Worm (Caenorhabditis elegans): ENCODE measurements around the gene asb-2.
A peak's percentile ranks its signal among the peaks of the same experiment; 100 is the strongest.

asb-2 gene

ce11 chrX:4469297-4469816, at the start of gene asb-2:
asb-2 (plus strand) TSS chrX:4469766.
- peak; percentile 34 for TF ChIP-seq ces-1 (GFP tag; optimal IDR thresholded peaks at IDR 0.05)
- TF ChIP-seq unc-62 (GFP tag; optimal IDR thresholded peaks at IDR 0.05), result peak; percentile 65
- peak; percentile 95 for TF ChIP-seq mep-1 (tag; optimal IDR thresholded peaks at IDR 0.05)
- TF ChIP-seq nhr-237 (tag; optimal IDR thresholded peaks at IDR 0.05), result peak; percentile 77
- TF ChIP-seq lsy-2 (tag; optimal IDR thresholded peaks at IDR 0.05), result peak; percentile 78
- TF ChIP-seq lin-13 (tag; optimal IDR thresholded peaks at IDR 0.05), result peak; percentile 89
- TF ChIP-seq nhr-76 (tag; optimal IDR thresholded peaks at IDR 0.05), result no peak
- TF ChIP-seq hlh-1 (tag; optimal IDR thresholded peaks at IDR 0.05), result peak; percentile 61
- TF ChIP-seq blmp-1 (tag; optimal IDR thresholded peaks at IDR 0.05), result no peak
- peak; percentile 88 for TF ChIP-seq pha-4 (tag; optimal IDR thresholded peaks at IDR 0.05)
- peak; percentile 39 for TF ChIP-seq ceh-39 (tag; optimal IDR thresholded peaks at IDR 0.05)
- peak; percentile 44 for TF ChIP-seq unc-120 (tag; optimal IDR thresholded peaks at IDR 0.05; ENCODE audit: poor library complexity, severe bottlenecking)
- TF ChIP-seq ceh-43 (GFP tag; optimal IDR thresholded peaks at IDR 0.05), result no peak

DNA sequence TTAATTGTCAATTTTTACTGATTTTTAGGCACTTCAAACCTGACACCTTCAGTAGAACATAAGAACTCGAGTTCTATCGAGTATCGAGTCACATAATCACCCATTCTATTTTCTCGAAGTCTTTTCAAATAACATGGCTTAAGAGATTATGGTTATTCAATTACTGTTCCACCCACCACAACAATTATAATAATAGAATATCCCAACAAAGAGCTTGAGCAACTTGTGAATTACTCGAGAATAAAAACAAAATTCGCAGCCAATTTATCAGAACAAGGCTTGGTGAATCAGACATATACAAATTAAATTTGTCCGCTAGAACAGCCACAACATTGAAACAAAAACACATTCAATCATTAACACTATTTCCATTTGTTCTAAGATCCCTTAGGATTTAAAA, 45.3 kb upstream of the asb-2 start:
- TF ChIP-seq lsy-2 (tag; optimal IDR thresholded peaks at IDR 0.05) (no peak), ces-1 (GFP tag; optimal IDR thresholded peaks at IDR 0.05) (peak; percentile 96)

DNA sequence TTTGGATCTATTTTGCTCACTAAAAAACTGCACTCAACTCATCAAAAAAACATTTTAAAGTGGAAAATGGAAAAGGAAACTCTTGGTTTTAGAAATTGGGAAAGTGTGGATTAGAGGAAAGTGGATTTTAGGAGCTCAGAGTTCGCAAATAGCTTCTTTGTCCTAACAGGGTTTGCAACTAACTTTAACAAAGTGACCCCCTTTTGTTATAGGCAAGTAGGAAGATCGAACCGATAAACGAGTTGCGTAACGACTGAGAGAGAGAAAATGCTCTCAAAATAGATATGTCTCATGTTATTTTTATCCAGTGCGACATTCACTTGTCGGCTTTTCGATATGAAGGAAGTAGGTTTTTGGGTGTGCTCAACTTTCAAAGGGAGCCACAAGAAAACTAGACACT, 43.1 kb upstream of the asb-2 start:
- TF ChIP-seq ceh-39 (tag; optimal IDR thresholded peaks at IDR 0.05), result no peak
- TF ChIP-seq tbx-8 (GFP tag; optimal IDR thresholded peaks at IDR 0.05), result no peak
- TF ChIP-seq ces-1 (GFP tag; optimal IDR thresholded peaks at IDR 0.05), result peak; percentile 87
- no peak for TF ChIP-seq nhr-237 (tag; optimal IDR thresholded peaks at IDR 0.05)

ce11 chrX:4427387-4427786, 42.2 kb upstream of the asb-2 start:
- TF ChIP-seq pha-4 (tag; optimal IDR thresholded peaks at IDR 0.05), result no peak
- no peak for TF ChIP-seq zip-8 (tag; optimal IDR thresholded peaks at IDR 0.05)
- TF ChIP-seq blmp-1 (tag; optimal IDR thresholded peaks at IDR 0.05), result no peak
- no peak for TF ChIP-seq nhr-237 (tag; optimal IDR thresholded peaks at IDR 0.05)
- no peak for TF ChIP-seq nhr-12 (tag; optimal IDR thresholded peaks at IDR 0.05)

DNA sequence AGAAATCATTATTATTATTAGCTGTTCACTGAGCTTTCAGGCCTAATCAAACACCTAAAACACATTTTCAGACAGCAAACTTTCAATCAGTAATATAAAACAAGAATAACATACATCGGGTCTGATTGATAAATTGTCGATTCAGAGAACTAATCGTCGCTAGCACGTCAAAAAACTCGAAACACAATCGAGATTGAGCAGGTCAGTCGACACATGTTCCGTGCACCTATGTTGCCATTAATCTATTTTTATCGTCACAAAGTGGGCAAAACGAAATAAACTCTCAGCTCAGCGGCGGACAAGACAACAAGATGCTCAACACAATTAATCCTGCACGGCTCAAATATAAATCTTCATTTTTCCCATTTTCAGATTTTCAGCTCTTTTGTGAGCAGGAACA, 40.2 kb upstream of the asb-2 start:
- TF ChIP-seq mep-1 (tag; optimal IDR thresholded peaks at IDR 0.05) (no peak), hlh-1 (tag; optimal IDR thresholded peaks at IDR 0.05) (peak; percentile 62)

- TF ChIP-seq ces-1 (GFP tag; optimal IDR thresholded peaks at IDR 0.05) (peak; percentile 81), unc-62 (GFP tag; optimal IDR thresholded peaks at IDR 0.05) (no peak)
These were observed 35.0 kb upstream of the asb-2 start for ce11 chrX:4434577-4434976.

ce11 chrX:4435396-4435795, 34.2 kb upstream of the asb-2 start:
- TF ChIP-seq hlh-1 (tag; optimal IDR thresholded peaks at IDR 0.05) (peak; percentile 81), ztf-11 (tag; optimal IDR thresholded peaks at IDR 0.05) (no peak)

ce11 chrX:4437555-4437954, 32.0 kb upstream of the asb-2 start, which contains the start of gene cest-26:
cest-26 (minus strand) TSS chrX:4437655.
- TF ChIP-seq elt-1 (tag; optimal IDR thresholded peaks at IDR 0.05; ENCODE audit: borderline replicate concordance, insufficient read depth), result no peak
- peak; percentile 8 for TF ChIP-seq ces-1 (GFP tag; optimal IDR thresholded peaks at IDR 0.05)
- peak; percentile 18 for TF ChIP-seq hlh-1 (tag; optimal IDR thresholded peaks at IDR 0.05)

ce11 chrX:4438823-4439222, 30.7 kb upstream of the asb-2 start:
- TF ChIP-seq ceh-39 (tag; optimal IDR thresholded peaks at IDR 0.05), result no peak
- no peak for TF ChIP-seq ces-1 (GFP tag; optimal IDR thresholded peaks at IDR 0.05)
- TF ChIP-seq lin-13 (tag; optimal IDR thresholded peaks at IDR 0.05), result no peak
- TF ChIP-seq flh-1 (GFP tag; optimal IDR thresholded peaks at IDR 0.05), result no peak
- no peak for TF ChIP-seq hlh-1 (tag; optimal IDR thresholded peaks at IDR 0.05)
- TF ChIP-seq drap-1 (GFP tag; optimal IDR thresholded peaks at IDR 0.05), result no peak

- TF ChIP-seq mep-1 (tag; optimal IDR thresholded peaks at IDR 0.05) (no peak), blmp-1 (tag; optimal IDR thresholded peaks at IDR 0.05) (no peak), mls-2 (tag; optimal IDR thresholded peaks at IDR 0.05) (no peak), cnd-1 (tag; optimal IDR thresholded peaks at IDR 0.05) (no peak), hlh-1 (tag; optimal IDR thresholded peaks at IDR 0.05) (no peak), ces-1 (GFP tag; optimal IDR thresholded peaks at IDR 0.05) (no peak)
These were observed 29.9 kb upstream of the asb-2 start for ce11 chrX:4439616-4440015.
